Worm (Caenorhabditis elegans) whole organism, late embryonic: Measurements from ENCODE around the gene dnj-18.

ENCODE experiments used
- fax-1 ChIP-seq: sonication (generic microtip); optimal IDR thresholded peaks from 2 replicates; lab custom pipeline; 2016; ENCODE audit warnings: missing genotype, missing genetic modification characterization, missing compliant biosample characterization
- lin-11 ChIP-seq: fragments of 200-800 bp; sonication (Bioruptor generic); optimal IDR thresholded peaks from 2 replicates; lab custom pipeline; 2018; ENCODE audit warnings: mild to moderate bottlenecking, missing genetic modification characterization, missing compliant biosample characterization

ce11 chrIII:4723922-4724321 lies 26.0 kb downstream of the dnj-18 start:
- TF ChIP-seq fax-1 (tag; lab: Kevin White, UChicago) (no peak), lin-11 (no peak)
